Worm (Caenorhabditis elegans) whole organism, late embryonic: ENCODE data around the gene H03G16.6.

Experiments used
- C08G9.2 ChIP-seq: sonication (generic microtip); optimal IDR thresholded peaks from 2 replicates; lab custom pipeline; 2016; ENCODE audit warnings: mild to moderate bottlenecking, missing genetic modification characterization, moderate library complexity, missing compliant biosample characterization
- C38D4.7 ChIP-seq: fragments of 200-800 bp; sonication (Bioruptor generic); optimal IDR thresholded peaks from 2 replicates; lab custom pipeline; 2018; ENCODE audit warnings: mild to moderate bottlenecking, missing genetic modification characterization, moderate library complexity, missing compliant biosample characterization
- K02D7.2 ChIP-seq: sonication (generic microtip); optimal IDR thresholded peaks from 2 replicates; lab custom pipeline; 2017; ENCODE audit warnings: mild to moderate bottlenecking, missing genetic modification characterization, missing compliant biosample characterization
- T23F11.4 ChIP-seq: fragments of 200-800 bp; sonication (Bioruptor generic); optimal IDR thresholded peaks from 2 replicates; lab custom pipeline; 2018; ENCODE audit warnings: mild to moderate bottlenecking, missing genetic modification characterization, missing compliant biosample characterization
- Y22D7AL.16 ChIP-seq: sonication (generic microtip); optimal IDR thresholded peaks from 2 replicates; lab custom pipeline; 2016; ENCODE audit warnings: missing genetic modification characterization, missing compliant biosample characterization
- ama-1 ChIP-seq: fragments of 150-350 bp; optimal IDR thresholded peaks from 2 replicates; lab custom pipeline; 2014
- ceh-19 ChIP-seq: fragments of 200-800 bp; sonication (Bioruptor generic); optimal IDR thresholded peaks from 2 replicates; lab custom pipeline; 2018; ENCODE audit warnings: mild to moderate bottlenecking, missing genetic modification characterization, missing compliant biosample characterization
- ceh-22 ChIP-seq: sonication (generic microtip); optimal IDR thresholded peaks from 2 replicates; lab custom pipeline; 2017; ENCODE audit warnings: missing biosample characterization, missing genetic modification characterization
- ceh-30 ChIP-seq: fragments of 150-350 bp; optimal IDR thresholded peaks from 2 replicates; lab custom pipeline; 2014; ENCODE audit warnings: missing biosample characterization, missing genetic modification characterization
- ceh-34 ChIP-seq: sonication (generic microtip); optimal IDR thresholded peaks from 2 replicates; lab custom pipeline; 2016; ENCODE audit warnings: mild to moderate bottlenecking, missing genetic modification characterization, missing compliant biosample characterization
- che-1 ChIP-seq: sonication (generic microtip); optimal IDR thresholded peaks from 2 replicates; lab custom pipeline; 2016; ENCODE audit warnings: mild to moderate bottlenecking, missing genetic modification characterization, missing compliant biosample characterization
- elt-4 ChIP-seq: sonication (generic microtip); optimal IDR thresholded peaks from 2 replicates; lab custom pipeline; 2016; ENCODE audit warnings: missing genetic modification characterization, missing compliant biosample characterization
- ets-4 ChIP-seq: sonication (generic microtip); optimal IDR thresholded peaks from 2 replicates; lab custom pipeline; 2016; ENCODE audit warnings: missing genetic modification characterization, missing compliant biosample characterization
- fkh-10 ChIP-seq: fragments of 150-350 bp; optimal IDR thresholded peaks from 2 replicates; lab custom pipeline; 2014; ENCODE audit warnings: missing biosample characterization, missing genetic modification reagents, missing genetic modification characterization
- gmeb-2 ChIP-seq: sonication (generic microtip); optimal IDR thresholded peaks from 2 replicates; lab custom pipeline; 2016; ENCODE audit warnings: missing genetic modification characterization, inconsistent platforms, missing compliant biosample characterization
- hlh-15 ChIP-seq: sonication (generic microtip); optimal IDR thresholded peaks from 2 replicates; lab custom pipeline; 2016; ENCODE audit warnings: missing genetic modification characterization, missing compliant biosample characterization
- hlh-6 ChIP-seq: sonication (generic microtip); optimal IDR thresholded peaks from 2 replicates; lab custom pipeline; 2016; ENCODE audit warnings: missing genotype, missing genetic modification characterization, missing compliant biosample characterization
- hlh-8 ChIP-seq: sonication (generic microtip); optimal IDR thresholded peaks from 2 replicates; lab custom pipeline; 2016; ENCODE audit warnings: missing genotype, missing genetic modification characterization, missing compliant biosample characterization
- lim-6 ChIP-seq: sonication (generic microtip); optimal IDR thresholded peaks from 2 replicates; lab custom pipeline; 2016; ENCODE audit warnings: missing genetic modification characterization, missing compliant biosample characterization
- mec-3 ChIP-seq: sonication (generic microtip); optimal IDR thresholded peaks from 2 replicates; lab custom pipeline; 2016; ENCODE audit warnings: borderline replicate concordance, missing genetic modification characterization, missing compliant biosample characterization
- nfya-1 ChIP-seq: sonication (generic microtip); optimal IDR thresholded peaks from 2 replicates; lab custom pipeline; 2017; ENCODE audit warnings: missing genetic modification characterization, mild to moderate bottlenecking, missing compliant biosample characterization, antibody characterized with exemption, moderate library complexity
- odd-2 ChIP-seq: sonication (generic microtip); optimal IDR thresholded peaks from 2 replicates; lab custom pipeline; 2017; ENCODE audit warnings: antibody characterized with exemption, mild to moderate bottlenecking, missing genetic modification characterization, missing compliant biosample characterization
- pat-9 ChIP-seq: fragments of 200-800 bp; sonication (Bioruptor generic); optimal IDR thresholded peaks from 2 replicates; lab custom pipeline; 2018; ENCODE audit warnings: mild to moderate bottlenecking, missing genetic modification characterization, moderate library complexity, missing compliant biosample characterization
- pros-1 ChIP-seq: fragments of 150-350 bp; optimal IDR thresholded peaks from 2 replicates; lab custom pipeline; 2014; ENCODE audit warnings: missing biosample characterization, missing genetic modification reagents, missing genetic modification characterization
- ref-2 ChIP-seq: sonication (generic microtip); optimal IDR thresholded peaks from 2 replicates; lab custom pipeline; 2016; ENCODE audit warnings: missing genetic modification characterization, missing compliant biosample characterization
- rnt-1 ChIP-seq: sonication (generic microtip); optimal IDR thresholded peaks from 2 replicates; lab custom pipeline; 2016; ENCODE audit warnings: missing genetic modification characterization, missing compliant biosample characterization
- sox-2 ChIP-seq: fragments of 200-800 bp; sonication (Bioruptor generic); IDR thresholded peaks from 2 replicates; pipeline ENCODE4 v1.3.6; 2022; ENCODE audit warnings: missing genetic modification reagents, missing genetic modification characterization, missing compliant biosample characterization
- sox-4 ChIP-seq: sonication (generic microtip); optimal IDR thresholded peaks from 2 replicates; lab custom pipeline; 2017; ENCODE audit warnings: mild to moderate bottlenecking, missing genetic modification characterization, inconsistent platforms, missing compliant biosample characterization
- syd-9 ChIP-seq: sonication (generic microtip); optimal IDR thresholded peaks from 2 replicates; lab custom pipeline; 2016; ENCODE audit warnings: mild to moderate bottlenecking, missing genetic modification characterization, moderate library complexity, missing compliant biosample characterization
- tbx-2 ChIP-seq: sonication (generic microtip); optimal IDR thresholded peaks from 2 replicates; lab custom pipeline; 2016; ENCODE audit warnings: missing genetic modification characterization, missing compliant biosample characterization
- tbx-7 ChIP-seq: sonication (generic microtip); optimal IDR thresholded peaks from 2 replicates; lab custom pipeline; 2016; ENCODE audit warnings: missing genotype, missing genetic modification characterization, missing compliant biosample characterization
- unc-3 ChIP-seq, 2 experiments: fragments of 200-800 bp in 1 of 2; sonication (Bioruptor generic) in 1 of 2; sonication (generic microtip) in 1 of 2; conservative IDR thresholded peaks in 1 of 2; optimal IDR thresholded peaks in 1 of 2; 2 replicates each; pipeline versions ENCODE4 v1.3.6 to Lab custom; 2016 to 2022; ENCODE audit warnings: missing compliant biosample characterization in 2 of 2, missing genetic modification characterization in 2 of 2, missing genetic modification reagents in 1 of 2
- unc-42 ChIP-seq: sonication (generic microtip); optimal IDR thresholded peaks from 2 replicates; lab custom pipeline; 2016; ENCODE audit warnings: missing genotype, missing genetic modification characterization, missing compliant biosample characterization
- unc-86 ChIP-seq: sonication (generic microtip); optimal IDR thresholded peaks from 2 replicates; lab custom pipeline; 2016; ENCODE audit warnings: missing genetic modification characterization, missing compliant biosample characterization
- zip-5 ChIP-seq: sonication (generic microtip); optimal IDR thresholded peaks from 2 replicates; lab custom pipeline; 2016; ENCODE audit warnings: missing genetic modification characterization, missing compliant biosample characterization

H03G16.6 gene

ce11 chrX:15069242-15069641 lies 16.8 kb downstream of the H03G16.6 start, which contains the start of gene mam-6:
Gene mam-6 (minus strand): TSS chrX:15069342.
- TF ChIP-seq elt-4 (tag; lab: Kevin White, UChicago) (no peak), gmeb-2 (tag; lab: Kevin White, UChicago) (no peak), lim-6 (tag; lab: Kevin White, UChicago) (no peak), che-1 (tag; lab: Kevin White, UChicago) (no peak), ref-2 (tag; lab: Kevin White, UChicago) (no peak), mec-3 (no peak), syd-9 (no peak), hlh-8 (tag; lab: Kevin White, UChicago) (no peak), ceh-30 (no peak), odd-2 (no peak), ama-1 (lab: Kevin White, UChicago) (no peak), fkh-10 (GFP tag; lab: Kevin White, UChicago) (no peak), hlh-15 (tag; lab: Kevin White, UChicago) (no peak)

ce11 chrX:15070137-15070536 lies 17.7 kb downstream of the H03G16.6 start:
- TF ChIP-seq sox-4 (tag; lab: Kevin White, UChicago): no peak
- no peak for TF ChIP-seq nfya-1
- no peak for TF ChIP-seq Y22D7AL.16 (tag; lab: Kevin White, UChicago)

DNA sequence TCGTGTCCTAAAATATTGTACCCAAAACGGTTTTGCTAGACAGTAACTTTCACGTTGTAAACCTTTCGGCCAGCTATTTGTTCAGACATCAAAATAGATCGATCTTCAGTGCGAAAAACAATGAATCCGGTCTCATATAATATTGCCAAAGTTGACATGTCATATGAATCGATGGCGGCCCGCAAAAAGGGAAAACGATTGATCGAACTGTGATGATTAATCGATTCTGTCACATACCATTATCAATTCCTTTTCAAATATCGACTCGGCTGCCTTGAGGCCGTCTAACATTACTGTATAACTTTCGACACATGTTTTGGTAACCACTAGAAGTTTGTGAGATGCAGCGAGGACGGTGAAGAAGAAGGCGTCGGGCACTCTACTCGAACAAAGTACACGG lies 20.4 kb downstream of the H03G16.6 start:
- TF ChIP-seq unc-42 (tag; lab: Kevin White, UChicago) (no peak), fkh-10 (GFP tag; lab: Kevin White, UChicago) (no peak), pat-9 (tag; lab: Kevin White, UChicago) (no peak), ceh-19 (GFP tag; lab: Kevin White, UChicago) (no peak), Y22D7AL.16 (tag; lab: Kevin White, UChicago) (no peak), ceh-22 (tag; lab: Kevin White, UChicago) (no peak), zip-5 (tag; lab: Kevin White, UChicago) (no peak)

DNA sequence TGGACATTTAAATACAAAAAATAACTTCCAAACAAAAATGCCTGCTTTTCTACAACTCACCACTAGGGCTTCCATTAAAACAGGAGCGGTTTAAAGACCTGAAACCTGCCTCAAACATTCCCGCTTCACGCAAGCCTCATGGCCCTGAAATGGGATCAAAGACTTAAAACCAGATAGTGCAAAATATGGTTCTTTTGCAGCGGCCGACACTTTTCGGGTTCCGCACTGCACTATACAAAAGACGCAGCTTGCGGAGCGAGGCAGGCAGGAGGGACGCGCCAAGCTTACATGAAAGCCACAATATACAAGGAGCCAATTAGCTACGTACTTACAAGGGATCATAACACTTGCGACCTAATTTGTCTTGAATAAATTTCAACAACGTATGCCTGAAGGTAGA lies 21.0 kb downstream of the H03G16.6 start:
- TF ChIP-seq che-1 (tag; lab: Kevin White, UChicago): no peak
- no peak for TF ChIP-seq C38D4.7 (GFP tag; lab: Kevin White, UChicago)
- TF ChIP-seq K02D7.2 (tag; lab: Kevin White, UChicago): no peak
- TF ChIP-seq C08G9.2 (tag; lab: Kevin White, UChicago): no peak
- TF ChIP-seq unc-3 (GFP tag; conservative IDR thresholded peaks at IDR 0.05; lab: Robert Waterston, UW): no peak
- no peak for TF ChIP-seq unc-3 (tag; optimal IDR thresholded peaks at IDR 0.05; lab: Kevin White, UChicago)
- no peak for TF ChIP-seq rnt-1 (tag; lab: Kevin White, UChicago)
- TF ChIP-seq hlh-6: no peak
- no peak for TF ChIP-seq Y22D7AL.16 (tag; lab: Kevin White, UChicago)
- no peak for TF ChIP-seq tbx-2 (tag; lab: Kevin White, UChicago)
- no peak for TF ChIP-seq ref-2 (tag; lab: Kevin White, UChicago)
- TF ChIP-seq T23F11.4 (GFP tag; lab: Kevin White, UChicago): no peak
- no peak for TF ChIP-seq sox-2 (GFP tag; lab: Robert Waterston, UW)
- no peak for TF ChIP-seq gmeb-2 (tag; lab: Kevin White, UChicago)
- TF ChIP-seq unc-86 (tag; lab: Kevin White, UChicago): no peak
- no peak for TF ChIP-seq ceh-34 (tag; lab: Kevin White, UChicago)
- TF ChIP-seq pros-1 (tag; lab: Kevin White, UChicago): no peak
- TF ChIP-seq ama-1 (lab: Kevin White, UChicago): no peak
- no peak for TF ChIP-seq unc-42 (tag; lab: Kevin White, UChicago)
- TF ChIP-seq tbx-7 (tag; lab: Kevin White, UChicago): no peak
- TF ChIP-seq pat-9 (tag; lab: Kevin White, UChicago): no peak

ce11 chrX:15075170-15075569 lies 22.7 kb downstream of the H03G16.6 start:
- no peak for TF ChIP-seq pros-1 (tag; lab: Kevin White, UChicago)
- TF ChIP-seq ets-4: no peak
